Fruit fly (Drosophila melanogaster): ENCODE results near the gene CG44085.

Gene CG44085

dm6 chr2L:13236194-13236593 is 24.6 kb upstream of the CG44085 start, which contains the start of gene Jhbp14:
Gene Jhbp14 (plus strand): TSS chr2L:13236494.
- TF ChIP-seq insv (optimal IDR thresholded peaks at IDR 0.05), result no peak
- TF ChIP-seq Myc (optimal IDR thresholded peaks at IDR 0.05), result no peak
- TF ChIP-seq psq (optimal IDR thresholded peaks at IDR 0.05), result no peak

dm6 chr2L:13239689-13240088 is 21.1 kb upstream of the CG44085 start, which contains the start of gene Jhbp13:
Gene Jhbp13 (plus strand): TSS chr2L:13239989.
- TF ChIP-seq h (optimal IDR thresholded peaks at IDR 0.05) (no peak), Myc (optimal IDR thresholded peaks at IDR 0.05) (no peak), insv (optimal IDR thresholded peaks at IDR 0.05) (no peak), Sin3A (optimal IDR thresholded peaks at IDR 0.05) (no peak), psq (optimal IDR thresholded peaks at IDR 0.05) (no peak), ttk (optimal IDR thresholded peaks at IDR 0.05) (no peak)

DNA sequence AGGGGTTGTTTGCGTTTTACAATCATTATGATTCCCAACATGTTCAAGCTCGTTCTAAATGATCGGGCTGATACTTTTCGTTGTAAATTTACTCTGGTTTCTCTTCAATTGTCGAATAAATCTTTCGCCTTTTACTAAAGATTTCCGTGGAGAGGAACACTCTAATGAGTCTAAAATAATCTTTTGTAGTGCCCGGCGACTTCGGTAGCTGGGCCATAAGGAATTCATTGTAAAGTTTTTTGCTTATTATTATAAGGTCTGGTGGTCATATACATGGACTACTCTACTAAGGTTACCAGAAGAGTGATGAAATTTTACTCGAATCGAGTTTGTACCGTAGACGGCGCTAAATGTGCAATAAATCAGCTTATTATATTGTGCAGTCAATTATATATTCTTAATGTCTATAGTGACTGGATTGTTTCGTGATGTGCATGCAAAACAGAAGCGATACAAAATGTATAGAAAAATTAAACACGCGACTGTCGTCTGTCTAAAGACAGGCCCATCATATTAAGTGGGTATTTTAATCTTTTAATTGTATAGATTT is 16.0 kb upstream of the CG44085 start:
- TF ChIP-seq ttk (optimal IDR thresholded peaks at IDR 0.05) (no peak), psq (optimal IDR thresholded peaks at IDR 0.05) (no peak), insv (optimal IDR thresholded peaks at IDR 0.05) (no peak), Myc (optimal IDR thresholded peaks at IDR 0.05) (no peak), Sin3A (optimal IDR thresholded peaks at IDR 0.05) (no peak), h (optimal IDR thresholded peaks at IDR 0.05) (no peak)

DNA sequence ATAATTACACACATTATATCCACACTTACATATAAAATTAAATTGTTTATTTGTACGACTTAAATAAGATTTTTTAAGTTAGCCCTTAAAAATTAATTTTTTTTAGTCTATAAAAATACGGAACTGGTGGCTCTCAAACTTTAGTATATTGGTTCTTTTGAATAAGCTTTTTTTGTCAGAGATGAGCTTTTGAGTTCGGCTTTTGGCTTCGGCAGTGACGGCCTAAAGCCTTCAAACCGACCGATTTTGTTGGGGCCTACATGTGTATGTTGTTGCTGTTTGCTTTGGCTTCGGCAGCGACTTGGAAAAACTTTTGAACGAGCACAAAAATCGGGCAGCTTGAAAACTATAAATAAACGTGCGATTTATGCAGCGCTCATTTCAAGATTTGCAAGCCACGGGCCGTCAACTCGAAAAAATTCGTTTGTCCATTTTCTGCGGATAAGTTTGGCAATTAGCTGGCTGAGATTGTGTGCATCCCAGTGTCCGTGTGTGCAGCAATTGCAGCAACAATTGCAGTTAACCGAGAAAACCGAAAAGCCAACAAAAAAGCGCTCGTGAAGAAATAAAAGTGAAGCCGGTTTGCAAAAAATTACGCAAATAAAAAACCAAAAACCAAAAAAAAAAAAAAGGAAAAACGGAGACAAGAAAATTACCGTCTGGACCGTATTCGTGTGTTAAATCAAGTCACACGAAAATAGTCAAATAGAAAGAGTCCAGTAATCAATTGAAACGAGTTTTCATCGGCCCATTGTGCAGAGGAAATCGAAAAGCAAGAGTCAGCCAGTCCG is 14.8 kb upstream of the CG44085 start, which contains the start of gene CG16820:
Gene CG16820, plus strand, starts transcription at position 378 of the 791 bp plus-strand sequence.
- no peak for TF ChIP-seq ttk (optimal IDR thresholded peaks at IDR 0.05)
- no peak for TF ChIP-seq Sin3A (optimal IDR thresholded peaks at IDR 0.05)
- no peak for TF ChIP-seq Myc (optimal IDR thresholded peaks at IDR 0.05)
- TF ChIP-seq insv (optimal IDR thresholded peaks at IDR 0.05), result no peak
- TF ChIP-seq psq (optimal IDR thresholded peaks at IDR 0.05), result no peak
- TF ChIP-seq h (optimal IDR thresholded peaks at IDR 0.05), result no peak

DNA sequence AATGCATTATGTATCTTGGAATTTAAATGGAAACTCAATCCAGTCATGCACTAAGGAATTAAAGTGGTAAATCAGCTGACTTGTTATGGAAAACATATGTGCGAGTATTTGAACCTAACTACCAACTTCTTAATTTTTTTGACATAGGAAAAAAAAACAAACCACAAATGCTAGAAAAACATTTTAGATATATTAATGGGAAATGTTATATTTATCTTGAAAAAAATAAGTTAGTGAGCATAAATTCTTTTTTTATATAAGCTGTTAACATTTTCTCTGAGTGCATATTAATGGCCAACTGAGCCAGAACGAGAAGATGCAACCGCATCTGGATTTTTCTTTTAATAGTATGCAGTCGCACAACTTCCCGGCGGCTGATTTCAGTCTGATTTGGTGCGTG is 9.6 kb upstream of the CG44085 start:
- TF ChIP-seq insv (optimal IDR thresholded peaks at IDR 0.05), result no peak

DNA sequence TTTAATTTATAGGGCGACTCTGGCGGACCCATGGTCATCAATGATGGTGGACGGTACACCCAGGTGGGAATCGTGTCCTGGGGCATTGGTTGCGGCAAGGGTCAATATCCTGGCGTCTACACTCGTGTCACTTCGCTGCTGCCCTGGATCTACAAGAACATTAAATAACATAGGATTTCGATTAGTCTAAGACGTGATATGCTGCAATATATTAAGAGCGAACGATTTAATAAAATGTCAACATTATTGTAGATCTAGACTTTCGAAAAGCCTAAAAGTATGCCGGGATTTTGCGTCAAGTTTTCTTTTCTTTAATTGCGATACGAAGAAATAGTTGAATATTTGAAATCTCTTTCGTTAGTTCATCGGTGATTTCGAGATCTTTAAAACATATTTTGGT is 3.6 kb upstream of the CG44085 start, which contains the start of gene Naa20B:
Gene Naa20B, plus strand, starts transcription at position 301 of the 400 bp plus-strand sequence.
- no peak for TF ChIP-seq insv (optimal IDR thresholded peaks at IDR 0.05)

- TF ChIP-seq Sin3A (optimal IDR thresholded peaks at IDR 0.05) (no peak), ttk (optimal IDR thresholded peaks at IDR 0.05) (no peak), Myc (optimal IDR thresholded peaks at IDR 0.05) (no peak), psq (optimal IDR thresholded peaks at IDR 0.05) (no peak), insv (optimal IDR thresholded peaks at IDR 0.05) (no peak), h (optimal IDR thresholded peaks at IDR 0.05) (no peak)
These were observed 2.1 kb upstream of the CG44085 start for dm6 chr2L:13258702-13259101.

dm6 chr2L:13259643-13260042 is 1.2 kb upstream of the CG44085 start, which contains the start of gene CG31730:
Gene CG31730 (minus strand): TSS chr2L:13259743.
- TF ChIP-seq h (optimal IDR thresholded peaks at IDR 0.05), result no peak
- TF ChIP-seq insv (optimal IDR thresholded peaks at IDR 0.05), result no peak
- TF ChIP-seq Sin3A (optimal IDR thresholded peaks at IDR 0.05), result no peak

- no peak for TF ChIP-seq Sin3A (optimal IDR thresholded peaks at IDR 0.05)
- TF ChIP-seq insv (optimal IDR thresholded peaks at IDR 0.05), result no peak
- TF ChIP-seq h (optimal IDR thresholded peaks at IDR 0.05), result no peak
- TF ChIP-seq ttk (optimal IDR thresholded peaks at IDR 0.05), result no peak
- TF ChIP-seq Myc (optimal IDR thresholded peaks at IDR 0.05), result no peak
- TF ChIP-seq psq (optimal IDR thresholded peaks at IDR 0.05), result no peak
These were observed 5.0 kb downstream of the CG44085 start, which contains the start of gene CG31848 for dm6 chr2L:13265776-13266175. Gene CG31848 (minus strand): TSS chr2L:13265876.

dm6 chr2L:13266627-13267026 is 5.8 kb downstream of the CG44085 start:
- TF ChIP-seq ttk (optimal IDR thresholded peaks at IDR 0.05) (no peak), h (optimal IDR thresholded peaks at IDR 0.05) (no peak)

DNA sequence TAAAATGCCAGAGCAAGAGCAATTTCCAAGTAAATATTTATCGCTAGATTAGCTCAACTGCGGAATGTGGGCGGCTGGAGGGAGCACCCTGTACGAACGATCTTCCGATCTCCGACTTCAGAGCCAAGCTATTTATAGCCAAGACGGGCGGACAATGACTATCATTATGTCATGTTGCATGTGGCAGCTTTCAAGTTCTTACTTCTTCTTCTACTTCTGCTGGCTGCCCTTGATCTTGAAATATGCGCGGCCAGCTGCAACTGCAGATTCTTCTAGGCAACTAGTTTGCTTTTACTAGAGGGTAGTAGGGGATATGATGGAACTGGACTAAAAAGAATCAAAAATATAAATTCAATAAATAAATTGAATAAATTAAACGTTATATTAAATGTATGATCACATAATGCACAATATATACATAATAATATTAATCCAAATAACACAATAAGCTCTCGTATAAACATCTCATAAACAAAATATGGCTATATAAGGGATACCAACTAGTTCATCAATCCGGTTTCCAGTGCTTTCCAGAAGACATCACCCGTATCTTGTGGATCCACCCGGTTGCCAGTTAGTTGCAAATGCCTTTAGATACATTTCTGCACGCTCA is 7.3 kb downstream of the CG44085 start:
- TF ChIP-seq insv (optimal IDR thresholded peaks at IDR 0.05), result no peak
- TF ChIP-seq psq (optimal IDR thresholded peaks at IDR 0.05), result no peak
- no peak for TF ChIP-seq Myc (optimal IDR thresholded peaks at IDR 0.05)
- TF ChIP-seq h (optimal IDR thresholded peaks at IDR 0.05), result no peak
- no peak for TF ChIP-seq ttk (optimal IDR thresholded peaks at IDR 0.05)
- no peak for TF ChIP-seq Sin3A (optimal IDR thresholded peaks at IDR 0.05)

DNA sequence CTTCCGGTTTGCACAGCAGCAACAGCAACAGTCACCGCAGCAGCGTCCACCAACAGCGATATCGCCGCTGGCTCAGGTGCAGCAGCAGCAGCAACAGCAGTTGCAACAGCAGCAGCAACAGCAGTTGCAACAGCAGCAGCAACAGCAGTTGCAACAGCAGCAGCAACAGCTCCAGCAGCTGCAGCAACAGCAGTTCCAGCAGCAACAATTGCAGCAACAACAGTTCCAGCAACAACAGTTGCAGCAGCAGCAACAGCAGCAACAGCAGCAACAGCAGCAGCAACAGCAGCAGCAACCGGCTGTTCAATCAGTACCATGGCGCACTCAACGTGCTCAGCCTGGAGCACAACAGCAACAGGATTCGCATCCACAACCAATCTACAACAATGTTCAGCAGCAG is 11.7 kb downstream of the CG44085 start:
- TF ChIP-seq Myc (optimal IDR thresholded peaks at IDR 0.05), result no peak
- TF ChIP-seq ttk (optimal IDR thresholded peaks at IDR 0.05), result no peak
- TF ChIP-seq insv (optimal IDR thresholded peaks at IDR 0.05), result no peak
- TF ChIP-seq psq (optimal IDR thresholded peaks at IDR 0.05), result no peak
- TF ChIP-seq h (optimal IDR thresholded peaks at IDR 0.05), result no peak
- TF ChIP-seq Sin3A (optimal IDR thresholded peaks at IDR 0.05), result no peak

DNA sequence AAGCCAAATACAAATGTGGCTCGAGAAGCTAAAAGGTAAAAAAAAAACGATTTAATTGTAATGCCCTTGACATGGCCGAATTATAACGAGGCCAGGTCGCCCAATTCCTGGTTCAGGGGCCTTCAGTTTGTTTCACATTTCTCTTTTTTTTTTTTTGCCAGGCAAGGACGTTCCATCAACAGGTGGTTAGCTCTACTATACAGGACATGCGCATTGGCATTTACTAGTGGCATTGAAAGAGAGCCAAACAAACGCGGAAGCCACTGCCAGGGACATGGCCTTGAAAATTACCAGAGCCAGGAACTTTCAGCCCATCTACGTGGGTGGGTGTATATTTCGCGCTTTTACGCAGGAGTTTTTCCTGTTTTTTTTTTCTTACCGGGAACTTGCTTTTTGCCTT is 25.0 kb downstream of the CG44085 start:
- no peak for TF ChIP-seq Sin3A (optimal IDR thresholded peaks at IDR 0.05)
- TF ChIP-seq insv (optimal IDR thresholded peaks at IDR 0.05), result no peak
- TF ChIP-seq Myc (optimal IDR thresholded peaks at IDR 0.05), result no peak
- no peak for TF ChIP-seq ttk (optimal IDR thresholded peaks at IDR 0.05)
- TF ChIP-seq h (optimal IDR thresholded peaks at IDR 0.05), result no peak
- TF ChIP-seq psq (optimal IDR thresholded peaks at IDR 0.05), result no peak
